Worm (Caenorhabditis elegans): ENCODE data around the gene math-13.

- TF ChIP-seq him-1 (tag; optimal IDR thresholded peaks at IDR 0.05) (no peak), dao-5 (tag; optimal IDR thresholded peaks at IDR 0.05) (no peak)
These were observed 31.2 kb upstream of the math-13 start for ce11 chrII:1844552-1844951.

Data from whole organism, L4/young adult.